Fruit fly (Drosophila melanogaster): Measurements from ENCODE around the gene CG13606.

The CG13606 gene

DNA sequence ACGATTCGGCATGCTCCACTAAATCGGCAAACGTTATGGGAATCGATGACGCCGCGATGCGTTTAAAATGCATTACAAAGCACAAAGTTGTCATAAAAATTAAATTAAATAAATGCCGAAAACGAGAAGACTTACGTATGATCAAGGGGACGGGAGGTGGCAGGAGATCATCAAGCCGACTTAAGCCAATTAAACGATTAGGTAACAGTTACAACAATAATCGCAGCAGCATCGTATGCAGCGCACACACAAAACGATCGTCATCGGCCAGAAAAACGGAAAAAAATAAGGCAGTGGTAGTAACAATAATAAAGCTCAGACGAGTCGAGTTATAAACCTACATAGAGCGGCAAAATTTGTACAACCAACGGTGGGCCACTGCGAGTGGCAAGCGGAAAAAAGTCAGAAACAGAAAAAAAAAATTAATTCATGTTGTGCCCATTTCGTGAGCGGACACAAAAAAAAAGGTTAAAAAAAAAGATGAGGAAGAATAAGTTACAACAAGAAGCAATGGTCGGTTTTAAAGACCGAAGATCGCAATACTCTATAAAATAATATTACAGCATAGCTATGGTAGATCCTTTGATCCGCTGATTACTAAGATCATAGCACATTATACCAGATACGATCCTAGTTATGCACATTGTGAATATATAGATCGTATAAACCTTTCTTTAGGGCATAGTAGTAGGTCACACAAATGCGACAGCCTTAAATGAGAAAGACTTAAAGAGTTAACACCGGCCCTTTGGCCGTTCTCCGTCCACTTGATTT lies 34.1 kb downstream of the CG13606 start (continued):
- TF ChIP-seq CG10366 (GFP tag; IDR thresholded peaks at IDR 0.05) (peak; percentile 51; the same call in 1 of the 2 replicates), Trl (optimal IDR thresholded peaks at IDR 0.05) (no peak), Trl (GFP tag; optimal IDR thresholded peaks at IDR 0.05) (peak; percentile 15), Meics (GFP tag; optimal IDR thresholded peaks at IDR 0.05) (peak; percentile 9), Hr3 (GFP tag; optimal IDR thresholded peaks at IDR 0.05) (peak; percentile 35), CG11093 (GFP tag; IDR thresholded peaks at IDR 0.05) (no peak), CG10321 (GFP tag; IDR thresholded peaks at IDR 0.05) (no peak), HHEX (GFP tag; optimal IDR thresholded peaks at IDR 0.05) (peak; percentile 21), CG34422 (GFP tag; IDR thresholded peaks at IDR 0.05) (peak; percentile 25; the same call in 1 of the 3 replicates), CG1647 (GFP tag; optimal IDR thresholded peaks at IDR 0.05) (peak; percentile 13), sna (GFP tag; IDR thresholded peaks at IDR 0.05; ENCODE audit: partially characterized antibody) (no peak), CG12391 (tag; optimal IDR thresholded peaks at IDR 0.05) (peak; percentile 55), phol (tag; optimal IDR thresholded peaks at IDR 0.05) (peak; percentile 67), Oaz (GFP tag; IDR thresholded peaks at IDR 0.05) (peak; percentile 36; the same call in 1 of the 2 replicates), Dref (GFP tag; IDR thresholded peaks at IDR 0.05) (no peak), chif (GFP tag; optimal IDR thresholded peaks at IDR 0.05) (peak; percentile 12 to 39), gsb (GFP tag; IDR thresholded peaks at IDR 0.05) (0 out of 2 replicates have a peak, but pooled peaks have one; percentile 15), CG42726 (GFP tag; IDR thresholded peaks at IDR 0.05; ENCODE audit: partially characterized antibody) (no peak), CG6254 (GFP tag; optimal IDR thresholded peaks at IDR 0.05) (peak; percentile 31), CG14014 (GFP tag; IDR thresholded peaks at IDR 0.05) (0 out of 2 replicates have a peak, but pooled peaks have one; percentile 22), CG2712 (tag; optimal IDR thresholded peaks at IDR 0.05) (peak; percentile 66), unpg (GFP tag; optimal IDR thresholded peaks at IDR 0.05) (peak; percentile 60), Xrp1 (GFP tag; IDR thresholded peaks at IDR 0.05) (peak; percentile 72), CG11695 (GFP tag; IDR thresholded peaks at IDR 0.05) (peak; percentile 43; the same call in 1 of the 3 replicates), E2f1 (GFP tag; IDR thresholded peaks at IDR 0.05) (0 out of 2 replicates have a peak, but pooled peaks have one; percentile 28), CG5245 (GFP tag; optimal IDR thresholded peaks at IDR 0.05) (peak; percentile 41), Hr78 (GFP tag; optimal IDR thresholded peaks at IDR 0.05) (peak in 1 of 2 experiments; percentile 36), Oli (tag; optimal IDR thresholded peaks at IDR 0.05) (peak; percentile 62), esg (GFP tag; conservative IDR thresholded peaks at IDR 0.05) (peak; percentile 47), ssp (GFP tag; IDR thresholded peaks at IDR 0.05) (peak; percentile 46), gsb-n (tag; optimal IDR thresholded peaks at IDR 0.05) (peak; percentile 34), Ptx1 (GFP tag; IDR thresholded peaks at IDR 0.05) (peak; percentile 71), CG17328 (GFP tag; IDR thresholded peaks at IDR 0.05) (peak; percentile 65), Antp (GFP tag; optimal IDR thresholded peaks at IDR 0.05) (no peak), dati (GFP tag; IDR thresholded peaks at IDR 0.05) (peak; percentile 58; the same call in 1 of the 2 replicates), CG7372 (GFP tag; IDR thresholded peaks at IDR 0.05) (peak; percentile 48; the same call in 1 of the 2 replicates), D (optimal IDR thresholded peaks at IDR 0.05) (no peak), D (GFP tag; optimal IDR thresholded peaks at IDR 0.05) (peak; percentile 53), CG10209 (GFP tag; optimal IDR thresholded peaks at IDR 0.05) (peak; percentile 30), Rfx (GFP tag; IDR thresholded peaks at IDR 0.05) (0 out of 2 replicates have a peak, but pooled peaks have one; percentile 26), Xbp1 (GFP tag; optimal IDR thresholded peaks at IDR 0.05) (peak; percentile 48), Sox102F (GFP tag; optimal IDR thresholded peaks at IDR 0.05) (peak; percentile 84), z (GFP tag; IDR thresholded peaks at IDR 0.05) (no peak), jing (GFP tag; optimal IDR thresholded peaks at IDR 0.05) (peak; percentile 17), CG31441 (GFP tag; IDR thresholded peaks at IDR 0.05) (peak; percentile 50; the same call in 1 of the 2 replicates), Mrtf (GFP tag; IDR thresholded peaks at IDR 0.05) (peak; percentile 55; the same call in 2 of the 3 replicates), CG17829 (tag; optimal IDR thresholded peaks at IDR 0.05) (peak; percentile 52), row (GFP tag; IDR thresholded peaks at IDR 0.05) (peak; percentile 56), CG7839 (tag; optimal IDR thresholded peaks at IDR 0.05) (peak; percentile 66)

All from whole organism, embryonic.